Worm (Caenorhabditis elegans) whole organism, young adult: ENCODE measurements around the gene enu-3.2.

Source experiments
- B0019.2 ChIP-seq: fragments of 200-800 bp; sonication (Bioruptor generic); conservative IDR thresholded peaks from 2 replicates; pipeline ENCODE4 v1.3.6; 2022; ENCODE audit warnings: missing genetic modification reagents, missing genetic modification characterization, missing compliant biosample characterization
- B0261.1 ChIP-seq: sonication (generic microtip); optimal IDR thresholded peaks from 2 replicates; lab custom pipeline; 2016; ENCODE audit warnings: mild to moderate bottlenecking, missing genetic modification characterization, moderate library complexity, missing compliant biosample characterization
- B0336.3 ChIP-seq: fragments of 200-800 bp; sonication (Bioruptor generic); IDR thresholded peaks from 2 replicates; pipeline ENCODE4 v1.3.6; 2022; ENCODE audit warnings: missing genetic modification characterization, missing compliant biosample characterization
- C17E4.6 ChIP-seq: fragments of 200-800 bp; sonication (Bioruptor generic); IDR thresholded peaks from 2 replicates; pipeline ENCODE4 v1.3.6; 2022; ENCODE audit warnings: missing genetic modification reagents, missing genetic modification characterization, missing compliant biosample characterization
- F23B12.7 ChIP-seq: sonication (generic microtip); optimal IDR thresholded peaks from 2 replicates; lab custom pipeline; 2017; ENCODE audit warnings: missing genetic modification characterization, mild to moderate bottlenecking, missing compliant biosample characterization, antibody characterized with exemption, moderate library complexity; ENCODE audit not compliant: insufficient read depth
- F39B2.1 ChIP-seq: fragments of 200-800 bp; sonication (Bioruptor generic); IDR thresholded peaks from 2 replicates; pipeline ENCODE4 v1.3.6; 2022; ENCODE audit warnings: missing genetic modification reagents, missing genetic modification characterization, missing compliant biosample characterization
- Y53G8AR.9 ChIP-seq: fragments of 200-800 bp; sonication (Bioruptor generic); conservative IDR thresholded peaks from 2 replicates; pipeline ENCODE4 v1.3.6; 2022; ENCODE audit warnings: missing genetic modification reagents, missing genetic modification characterization, missing compliant biosample characterization
- Y56A3A.18 ChIP-seq: fragments of 200-800 bp; sonication (Bioruptor generic); IDR thresholded peaks from 2 replicates; pipeline ENCODE4 v1.3.6; 2022; ENCODE audit warnings: missing genetic modification reagents, missing genetic modification characterization, missing compliant biosample characterization
- aptf-2 ChIP-seq: fragments of 200-800 bp; sonication (Bioruptor generic); conservative IDR thresholded peaks from 2 replicates; pipeline ENCODE4 v1.3.6; 2022; ENCODE audit warnings: missing genetic modification reagents, missing genetic modification characterization, missing compliant biosample characterization
- athp-1 ChIP-seq: sonication (generic microtip); optimal IDR thresholded peaks from 2 replicates; lab custom pipeline; 2017; ENCODE audit warnings: mild to moderate bottlenecking, missing genetic modification characterization, missing compliant biosample characterization
- attf-5 ChIP-seq: fragments of 200-800 bp; sonication (Bioruptor generic); optimal IDR thresholded peaks from 2 replicates; lab custom pipeline; 2018; ENCODE audit warnings: mild to moderate bottlenecking, missing genetic modification characterization, missing compliant biosample characterization
- cebp-1 ChIP-seq, 2 experiments: fragments of 200-800 bp in 1 of 2; sonication (Bioruptor generic) in 1 of 2; sonication (generic microtip) in 1 of 2; IDR thresholded peaks in 1 of 2; optimal IDR thresholded peaks in 1 of 2; 2 replicates each; pipeline versions ENCODE4 v1.3.6 to Lab custom; 2017 to 2022; ENCODE audit warnings: missing compliant biosample characterization in 2 of 2, missing genetic modification characterization in 2 of 2, mild to moderate bottlenecking in 1 of 2, missing genetic modification reagents in 1 of 2, moderate library complexity in 1 of 2
- cebp-2 ChIP-seq: fragments of 200-800 bp; sonication (Bioruptor generic); IDR thresholded peaks from 2 replicates; pipeline ENCODE4 v1.3.6; 2022; ENCODE audit warnings: missing genetic modification characterization, missing compliant biosample characterization
- ceh-27 ChIP-seq: fragments of 200-800 bp; sonication (Bioruptor generic); optimal IDR thresholded peaks from 2 replicates; lab custom pipeline; 2018; ENCODE audit warnings: mild to moderate bottlenecking, missing genetic modification characterization, moderate library complexity, missing compliant biosample characterization
- ceh-40 ChIP-seq: fragments of 200-800 bp; sonication (Bioruptor generic); IDR thresholded peaks from 2 replicates; pipeline ENCODE4 v1.3.6; 2022; ENCODE audit warnings: missing genetic modification characterization, missing compliant biosample characterization
- ets-4 ChIP-seq: fragments of 200-800 bp; sonication (Bioruptor generic); optimal IDR thresholded peaks from 2 replicates; lab custom pipeline; 2018; ENCODE audit warnings: mild to moderate bottlenecking, missing genetic modification characterization, missing compliant biosample characterization
- him-1 ChIP-seq: sonication (generic microtip); optimal IDR thresholded peaks from 2 replicates; lab custom pipeline; 2016; ENCODE audit warnings: missing genotype, missing genetic modification reagents, missing genetic modification characterization, missing compliant biosample characterization
- hlh-26 ChIP-seq: fragments of 200-800 bp; sonication (Bioruptor generic); conservative IDR thresholded peaks from 2 replicates; pipeline ENCODE4 v1.3.6; 2022; ENCODE audit warnings: missing genetic modification reagents, missing genetic modification characterization, missing compliant biosample characterization
- hmg-1.2 ChIP-seq: fragments of 200-800 bp; sonication (Bioruptor generic); IDR thresholded peaks from 2 replicates; pipeline ENCODE4 v1.3.6; 2022; ENCODE audit warnings: missing genetic modification reagents, missing genetic modification characterization, missing compliant biosample characterization
- hsf-1 ChIP-seq: fragments of 200-800 bp; sonication (Bioruptor generic); IDR thresholded peaks from 2 replicates; pipeline ENCODE4 v1.3.6; 2022; ENCODE audit warnings: missing genetic modification reagents, missing genetic modification characterization, missing compliant biosample characterization
- let-526 ChIP-seq: fragments of 200-800 bp; sonication (Bioruptor generic); IDR thresholded peaks from 2 replicates; pipeline ENCODE4 v1.3.6; 2022; ENCODE audit warnings: missing genetic modification reagents, missing genetic modification characterization, missing compliant biosample characterization
- let-607 ChIP-seq, 2 experiments: fragments of 200-800 bp in 1 of 2; sonication (Bioruptor generic) in 1 of 2; sonication (generic microtip) in 1 of 2; optimal IDR thresholded peaks; 2 replicates each; lab custom pipeline; 2016 to 2018; ENCODE audit warnings: mild to moderate bottlenecking in 2 of 2, missing compliant biosample characterization in 2 of 2, missing genetic modification characterization in 2 of 2, moderate library complexity in 2 of 2, missing genotype in 1 of 2
- madf-6 ChIP-seq: fragments of 200-800 bp; sonication (Bioruptor generic); IDR thresholded peaks from 2 replicates; pipeline ENCODE4 v1.3.6; 2022; ENCODE audit warnings: missing genetic modification reagents, missing genetic modification characterization, missing compliant biosample characterization
- nfyb-1 ChIP-seq: fragments of 200-800 bp; sonication (Bioruptor generic); IDR thresholded peaks from 2 replicates; pipeline ENCODE4 v1.3.6; 2022; ENCODE audit warnings: missing genetic modification reagents, missing genetic modification characterization, missing compliant biosample characterization
- nhr-120 ChIP-seq: fragments of 200-800 bp; sonication (Bioruptor generic); IDR thresholded peaks from 2 replicates; pipeline ENCODE4 v1.3.6; 2022; ENCODE audit warnings: missing genetic modification characterization, missing compliant biosample characterization
- nhr-27 ChIP-seq: fragments of 200-800 bp; sonication (Bioruptor generic); optimal IDR thresholded peaks from 2 replicates; lab custom pipeline; 2018; ENCODE audit warnings: mild to moderate bottlenecking, missing genetic modification characterization, moderate library complexity, missing compliant biosample characterization
- pbrm-1 ChIP-seq: fragments of 200-800 bp; sonication (Bioruptor generic); IDR thresholded peaks from 2 replicates; pipeline ENCODE4 v1.3.6; 2022; ENCODE audit warnings: missing genetic modification reagents, missing genetic modification characterization, missing compliant biosample characterization
- repo-1 ChIP-seq: sonication (generic microtip); optimal IDR thresholded peaks from 2 replicates; lab custom pipeline; 2017; ENCODE audit warnings: mild to moderate bottlenecking, missing genetic modification characterization, missing compliant biosample characterization
- sea-2 ChIP-seq: fragments of 200-800 bp; sonication (Bioruptor generic); IDR thresholded peaks from 2 replicates; pipeline ENCODE4 v1.3.6; 2022; ENCODE audit warnings: missing genetic modification characterization, missing compliant biosample characterization
- snpc-4 ChIP-seq, 5 experiments: fragments of 150-350 bp in 1 of 5; sonication (generic microtip) in 4 of 5; optimal IDR thresholded peaks; 2 replicates each; lab custom pipeline; 2014 to 2018; ENCODE audit warnings: missing genetic modification characterization in 5 of 5, missing biosample characterization in 3 of 5, antibody characterized with exemption in 2 of 5, mild to moderate bottlenecking in 2 of 5, missing compliant biosample characterization in 2 of 5, missing genotype in 2 of 5, moderate library complexity in 2 of 5, missing genetic modification reagents in 1 of 5
- somi-1 ChIP-seq: fragments of 200-800 bp; sonication (Bioruptor generic); optimal IDR thresholded peaks from 2 replicates; lab custom pipeline; 2018; ENCODE audit warnings: mild to moderate bottlenecking, missing genetic modification characterization, missing compliant biosample characterization
- tbp1 ChIP-seq: fragments of 200-800 bp; sonication (Bioruptor generic); optimal IDR thresholded peaks from 2 replicates; lab custom pipeline; 2018; ENCODE audit warnings: mild to moderate bottlenecking, missing genetic modification characterization, missing compliant biosample characterization
- tlf-1 ChIP-seq: fragments of 200-800 bp; sonication (Bioruptor generic); optimal IDR thresholded peaks from 2 replicates; lab custom pipeline; 2018; ENCODE audit warnings: mild to moderate bottlenecking, missing genetic modification characterization, missing compliant biosample characterization
- unc-62 ChIP-seq: fragments of 150-350 bp; optimal IDR thresholded peaks from 2 replicates; lab custom pipeline; 2014; ENCODE audit warnings: missing biosample characterization, missing genetic modification reagents, missing genetic modification characterization
- xnd-1 ChIP-seq: sonication (generic microtip); optimal IDR thresholded peaks from 2 replicates; lab custom pipeline; 2016; ENCODE audit warnings: missing genotype, missing genetic modification reagents, missing genetic modification characterization, missing compliant biosample characterization
- zfh-2 ChIP-seq: fragments of 200-800 bp; sonication (Bioruptor generic); conservative IDR thresholded peaks from 2 replicates; pipeline ENCODE4 v1.3.6; 2022; ENCODE audit warnings: missing genetic modification reagents, missing genetic modification characterization, missing compliant biosample characterization
- zim-3 ChIP-seq: sonication (generic microtip); optimal IDR thresholded peaks from 2 replicates; lab custom pipeline; 2017; ENCODE audit warnings: mild to moderate bottlenecking, missing genetic modification characterization, moderate library complexity, missing compliant biosample characterization
- ztf-28 ChIP-seq: fragments of 200-800 bp; sonication (Bioruptor generic); IDR thresholded peaks from 2 replicates; pipeline ENCODE4 v1.3.6; 2022; ENCODE audit warnings: missing genetic modification reagents, missing genetic modification characterization, missing compliant biosample characterization

Gene enu-3.2

ce11 chrIII:4808089-4808488 is 23.1 kb upstream of the enu-3.2 start (continued):
- TF ChIP-seq attf-5 (GFP tag; lab: Kevin White, UChicago) (peak; percentile 28), pbrm-1 (GFP tag; lab: Robert Waterston, UW) (no peak), zim-3 (tag; lab: Kevin White, UChicago) (no peak), let-526 (GFP tag; lab: Robert Waterston, UW) (no peak), nhr-27 (tag; lab: Kevin White, UChicago) (no peak), hsf-1 (peak; percentile 18; the same call in 1 of the 2 replicates)

- TF ChIP-seq ceh-27 (GFP tag; lab: Kevin White, UChicago): no peak
- TF ChIP-seq him-1: no peak
- TF ChIP-seq B0019.2: no peak
- no peak for TF ChIP-seq B0261.1
- no peak for TF ChIP-seq C17E4.6 (GFP tag; lab: Robert Waterston, UW)
- no peak for TF ChIP-seq nhr-120 (GFP tag; lab: Robert Waterston, UW)
- no peak for TF ChIP-seq somi-1 (GFP tag; lab: Kevin White, UChicago)
- no peak for TF ChIP-seq nhr-27 (tag; lab: Kevin White, UChicago)
- TF ChIP-seq hlh-26 (GFP tag; lab: Robert Waterston, UW): no peak
Observed at ce11 chrIII:4806345-4806744, 21.3 kb upstream of the enu-3.2 start.

- 0 out of 2 replicates have a peak, but pooled peaks have one; percentile 37 for TF ChIP-seq hsf-1
- TF ChIP-seq let-607 (tag; optimal IDR thresholded peaks at IDR 0.05; lab: Kevin White, UChicago): no peak
- TF ChIP-seq madf-6: 0 out of 2 replicates have a peak, but pooled peaks have one; percentile 13
- TF ChIP-seq sea-2 (GFP tag; lab: Robert Waterston, UW): no peak
Observed at ce11 chrIII:4802707-4803106, 17.7 kb upstream of the enu-3.2 start, which contains the start of gene metl-5. Gene metl-5 (plus strand): TSS chrIII:4803007.

- TF ChIP-seq F39B2.1 (GFP tag; lab: Robert Waterston, UW): no peak
- no peak for TF ChIP-seq cebp-1 (GFP tag; IDR thresholded peaks at IDR 0.05; lab: Robert Waterston, UW)
- TF ChIP-seq cebp-1 (tag; optimal IDR thresholded peaks at IDR 0.05; lab: Kevin White, UChicago): peak; percentile 60
Observed at ce11 chrIII:4796536-4796935, 11.5 kb upstream of the enu-3.2 start, which contains the start of gene tag-325. Gene tag-325 (plus strand): TSS chrIII:4796836.

- no peak for TF ChIP-seq ztf-28 (GFP tag; lab: Robert Waterston, UW)
- peak; percentile 19 for TF ChIP-seq unc-62 (GFP tag; lab: Kevin White, UChicago)
- TF ChIP-seq cebp-2 (GFP tag; lab: Robert Waterston, UW): no peak
- TF ChIP-seq snpc-4 (GFP tag; optimal IDR thresholded peaks at IDR 0.05; lab: Kevin White, UChicago): no peak
- TF ChIP-seq snpc-4 (tag; optimal IDR thresholded peaks at IDR 0.05; lab: Kevin White, UChicago): peak; percentile 13 to 62 (median 54)
- TF ChIP-seq attf-5 (GFP tag; lab: Kevin White, UChicago): peak; percentile 92
- peak; percentile 73 for TF ChIP-seq somi-1 (GFP tag; lab: Kevin White, UChicago)
- no peak for TF ChIP-seq Y56A3A.18 (GFP tag; lab: Robert Waterston, UW)
- peak; percentile 18 for TF ChIP-seq repo-1 (tag; lab: Kevin White, UChicago)
- peak; percentile 65 for TF ChIP-seq nfyb-1 (GFP tag; lab: Robert Waterston, UW)
- TF ChIP-seq tbp1: peak; percentile 48
- TF ChIP-seq F23B12.7: peak; percentile 15
- TF ChIP-seq C17E4.6 (GFP tag; lab: Robert Waterston, UW): no peak
- peak; percentile 46; the same call in 1 of the 2 replicates for TF ChIP-seq hsf-1
- TF ChIP-seq B0336.3 (GFP tag; lab: Robert Waterston, UW): no peak
- peak; percentile 22 for TF ChIP-seq ets-4 (GFP tag; lab: Kevin White, UChicago)
- peak; percentile 19 for TF ChIP-seq tlf-1
- peak; percentile 73 for TF ChIP-seq athp-1 (tag; lab: Kevin White, UChicago)
- no peak for TF ChIP-seq ceh-40 (GFP tag; lab: Robert Waterston, UW)
- TF ChIP-seq xnd-1 (tag; lab: Kevin White, UChicago): no peak
- TF ChIP-seq Y53G8AR.9: 0 out of 2 replicates have a peak, but pooled peaks have one; percentile 51
- no peak for TF ChIP-seq zfh-2 (GFP tag; lab: Robert Waterston, UW)
- TF ChIP-seq let-607 (tag; optimal IDR thresholded peaks at IDR 0.05; lab: Kevin White, UChicago): peak in 1 of 2 experiments; percentile 17
- no peak for TF ChIP-seq aptf-2 (GFP tag; lab: Robert Waterston, UW)
- no peak for TF ChIP-seq hlh-26 (GFP tag; lab: Robert Waterston, UW)
- TF ChIP-seq cebp-1 (GFP tag; IDR thresholded peaks at IDR 0.05; lab: Robert Waterston, UW): peak; percentile 54; the same call in 1 of the 2 replicates
- TF ChIP-seq cebp-1 (tag; optimal IDR thresholded peaks at IDR 0.05; lab: Kevin White, UChicago): peak; percentile 89
- TF ChIP-seq let-526 (GFP tag; lab: Robert Waterston, UW): 0 out of 2 replicates have a peak, but pooled peaks have one; percentile 36
- TF ChIP-seq hmg-1.2 (GFP tag; lab: Robert Waterston, UW): peak; percentile 84
Observed at ce11 chrIII:4796039-4796438, 11.0 kb upstream of the enu-3.2 start.
